Fruit fly (Drosophila melanogaster) whole organism, wandering third instar larva: Measurements from ENCODE around the gene CG34432.

Experiments
- Abd-B ChIP-seq: fragments of >200 bp; optimal IDR thresholded peaks from 2 replicates; lab custom pipeline; 2017; ENCODE audit warnings: missing biosample characterization, missing genetic modification characterization
- CG32264 ChIP-seq: fragments of 200-800 bp; sonication (Bioruptor generic); optimal IDR thresholded peaks from 2 replicates; lab custom pipeline; 2016; ENCODE audit warnings: missing biosample characterization, missing genetic modification characterization
- CG9705 ChIP-seq: fragments of 200-800 bp; sonication (Bioruptor generic); optimal IDR thresholded peaks from 2 replicates; lab custom pipeline; 2018; ENCODE audit warnings: missing biosample characterization, mild to moderate bottlenecking, missing genetic modification characterization
- CrebA ChIP-seq: fragments of 200-800 bp; sonication (Bioruptor generic); optimal IDR thresholded peaks from 2 replicates; lab custom pipeline; 2016; ENCODE audit warnings: missing biosample characterization, mild to moderate bottlenecking, missing genetic modification characterization, borderline replicate concordance
- Dfd ChIP-seq: fragments of >200 bp; optimal IDR thresholded peaks from 2 replicates; lab custom pipeline; 2017; ENCODE audit warnings: missing biosample characterization, missing genetic modification characterization
- Dif ChIP-seq: fragments of 200-275, 200-300 bp; sonication (Bioruptor generic); optimal IDR thresholded peaks from 2 replicates; lab custom pipeline; 2018; ENCODE audit warnings: missing biosample characterization, missing genetic modification characterization; ENCODE audit not compliant: partially characterized antibody
- GATAd ChIP-seq: sonication (Bioruptor generic); optimal IDR thresholded peaks from 2 replicates; lab custom pipeline; 2016; ENCODE audit warnings: missing biosample characterization, missing genetic modification characterization
- HLH106 ChIP-seq: fragments of 200-800 bp; optimal IDR thresholded peaks from 3 replicates; lab custom pipeline; 2019; ENCODE audit warnings: missing biosample characterization, mild to moderate bottlenecking, missing genetic modification characterization, moderate library complexity
- Hnf4 ChIP-seq: fragments of 200-800 bp; sonication (Bioruptor generic); optimal IDR thresholded peaks from 2 replicates; lab custom pipeline; 2016; ENCODE audit warnings: missing biosample characterization, mild to moderate bottlenecking, missing genetic modification characterization
- Hr78 ChIP-seq: fragments of >200 bp; optimal IDR thresholded peaks from 2 replicates; lab custom pipeline; 2017; ENCODE audit warnings: missing biosample characterization, missing genetic modification characterization
- Hr83 ChIP-seq: fragments of 200-300 bp; sonication (Bioruptor generic); optimal IDR thresholded peaks from 2 replicates; lab custom pipeline; 2016; ENCODE audit warnings: missing biosample characterization, mild to moderate bottlenecking, missing genetic modification characterization, moderate library complexity; ENCODE audit not compliant: poor library complexity, severe bottlenecking
- Jra ChIP-seq: sonication (Bioruptor generic); optimal IDR thresholded peaks from 2 replicates; lab custom pipeline; 2016; ENCODE audit warnings: missing biosample characterization, missing genetic modification characterization
- Mio ChIP-seq: sonication (Bioruptor generic); optimal IDR thresholded peaks from 2 replicates; lab custom pipeline; 2016; ENCODE audit warnings: missing biosample characterization, missing genetic modification characterization
- Myc ChIP-seq: fragments of >200 bp; optimal IDR thresholded peaks from 2 replicates; lab custom pipeline; 2017
- N ChIP-seq: fragments of >200 bp; optimal IDR thresholded peaks from 2 replicates; lab custom pipeline; 2018; ENCODE audit warnings: missing biosample characterization, missing external identifiers, missing genetic modification characterization
- OdsH ChIP-seq: fragments of 200-800 bp; sonication (Bioruptor generic); optimal IDR thresholded peaks from 2 replicates; lab custom pipeline; 2016; ENCODE audit warnings: missing biosample characterization, mild to moderate bottlenecking, missing genetic modification characterization
- Rel ChIP-seq, 2 experiments: fragments of 200-800 bp; sonication (Bioruptor generic) in 1 of 2; optimal IDR thresholded peaks; 2 replicates in 1 of 2; 3 replicates in 1 of 2; lab custom pipeline; 2016 to 2019; ENCODE audit warnings: mild to moderate bottlenecking in 2 of 2, missing biosample characterization in 2 of 2, missing genetic modification characterization in 2 of 2, moderate library complexity in 1 of 2
- Sp1 ChIP-seq: fragments of 200-800 bp; sonication (Bioruptor generic); optimal IDR thresholded peaks from 3 replicates; lab custom pipeline; 2019; ENCODE audit warnings: missing biosample characterization, mild to moderate bottlenecking, missing genetic modification characterization, moderate library complexity
- Vsx2 ChIP-seq: fragments of 200-300, 225-300 bp; sonication (Bioruptor generic); optimal IDR thresholded peaks from 2 replicates; lab custom pipeline; 2018; ENCODE audit warnings: missing biosample characterization, missing genetic modification characterization; ENCODE audit not compliant: partially characterized antibody
- br ChIP-seq: fragments of 200-800 bp; sonication (Bioruptor generic); optimal IDR thresholded peaks from 2 replicates; lab custom pipeline; 2016; ENCODE audit warnings: missing biosample characterization, missing genetic modification characterization
- brk ChIP-seq: fragments of 200-800 bp; sonication (Bioruptor generic); optimal IDR thresholded peaks from 2 replicates; lab custom pipeline; 2016; ENCODE audit warnings: missing biosample characterization, mild to moderate bottlenecking, missing genetic modification characterization
- dl ChIP-seq, 2 experiments: fragments of 175-275, 200-275 bp in 1 of 2; fragments of 200-275 bp in 1 of 2; sonication (Bioruptor generic); optimal IDR thresholded peaks; lab custom pipeline; 2018; ENCODE audit warnings: mild to moderate bottlenecking in 2 of 2, missing biosample characterization in 2 of 2, missing genetic modification characterization in 2 of 2, moderate library complexity in 2 of 2; ENCODE audit not compliant: partially characterized antibody in 2 of 2, insufficient read depth in 1 of 2
- dmrt93B ChIP-seq: fragments of 200-800 bp; sonication (Bioruptor generic); optimal IDR thresholded peaks from 2 replicates; lab custom pipeline; 2018; ENCODE audit warnings: missing biosample characterization, mild to moderate bottlenecking, missing genetic modification characterization
- dsf ChIP-seq: sonication (Bioruptor generic); optimal IDR thresholded peaks from 2 replicates; lab custom pipeline; 2016; ENCODE audit warnings: missing biosample characterization, missing genetic modification characterization, borderline replicate concordance
- ey ChIP-seq: fragments of 200-800 bp; sonication (Bioruptor generic); optimal IDR thresholded peaks from 2 replicates; lab custom pipeline; 2016; ENCODE audit warnings: missing biosample characterization, missing genetic modification characterization
- foxo ChIP-seq, 2 experiments: fragments of 200-800 bp; sonication (Bioruptor generic); optimal IDR thresholded peaks; 2 replicates in 1 of 2; 3 replicates in 1 of 2; lab custom pipeline; 2016 to 2017; ENCODE audit warnings: missing biosample characterization in 2 of 2, missing genetic modification characterization in 2 of 2
- fru ChIP-seq: fragments of 200-800 bp; sonication (Bioruptor generic); optimal IDR thresholded peaks from 3 replicates; lab custom pipeline; 2016; ENCODE audit warnings: missing biosample characterization, mild to moderate bottlenecking, missing genetic modification characterization
- h ChIP-seq: fragments of 200-800 bp; sonication (Bioruptor generic); optimal IDR thresholded peaks from 3 replicates; lab custom pipeline; 2016; ENCODE audit warnings: missing biosample characterization, mild to moderate bottlenecking, missing genetic modification characterization
- jim ChIP-seq: fragments of 175-275, 200-325 bp; sonication (Bioruptor generic); optimal IDR thresholded peaks from 2 replicates; lab custom pipeline; 2016; ENCODE audit warnings: missing biosample characterization, mild to moderate bottlenecking, missing genetic modification characterization
- lola ChIP-seq: fragments of >200 bp; optimal IDR thresholded peaks from 2 replicates; lab custom pipeline; 2017; ENCODE audit warnings: missing biosample characterization, missing genetic modification characterization
- pan ChIP-seq: fragments of >200 bp; optimal IDR thresholded peaks from 2 replicates; lab custom pipeline; 2017
- psq ChIP-seq: fragments of 200-800 bp; sonication (Bioruptor generic); optimal IDR thresholded peaks from 3 replicates; lab custom pipeline; 2017; ENCODE audit warnings: missing biosample characterization, mild to moderate bottlenecking, missing genetic modification characterization, moderate library complexity
- rgr ChIP-seq: fragments of 200-800 bp; sonication (Bioruptor generic); optimal IDR thresholded peaks from 3 replicates; lab custom pipeline; 2016; ENCODE audit warnings: missing biosample characterization, mild to moderate bottlenecking, missing genetic modification characterization
- sage ChIP-seq: fragments of 200-800 bp; sonication (Bioruptor generic); optimal IDR thresholded peaks from 2 replicates; lab custom pipeline; 2016; ENCODE audit warnings: missing biosample characterization, mild to moderate bottlenecking, missing genetic modification characterization
- sv ChIP-seq: fragments of 200-800 bp; sonication (Bioruptor generic); optimal IDR thresholded peaks from 3 replicates; lab custom pipeline; 2016; ENCODE audit warnings: missing biosample characterization, missing genetic modification characterization
- tai ChIP-seq: sonication (Bioruptor generic); optimal IDR thresholded peaks from 2 replicates; lab custom pipeline; 2016; ENCODE audit warnings: missing biosample characterization, missing genetic modification characterization
- usp ChIP-seq: fragments of >200 bp; optimal IDR thresholded peaks from 2 replicates; lab custom pipeline; 2017; ENCODE audit warnings: missing biosample characterization, missing genetic modification characterization
- woc ChIP-seq: sonication (Bioruptor generic); optimal IDR thresholded peaks from 2 replicates; lab custom pipeline; 2016; ENCODE audit warnings: missing biosample characterization, mild to moderate bottlenecking, missing genetic modification characterization

CG34432 gene

dm6 chr3R:30601440-30602256, 47.3 kb upstream of the CG34432 start, which contains the start of the genes CG2246 and CG31021:
Gene CG2246 (minus strand): TSS chr3R:30601489.
Gene CG31021 (plus strand): TSS chr3R:30602206.
- TF ChIP-seq jim (no peak), psq (no peak), CG32264 (GFP tag; lab: Kevin White, UChicago) (no peak), brk (GFP tag; lab: Kevin White, UChicago) (peak; percentile 10), ey (peak; percentile 29), Hnf4 (no peak), fru (GFP tag; lab: Kevin White, UChicago) (peak; percentile 74), N (GFP tag; lab: Kevin White, UChicago) (no peak), Mio (no peak), h (GFP tag; lab: Kevin White, UChicago) (peak; percentile 54), dl (GFP tag; optimal IDR thresholded peaks at IDR 0.05; lab: Kevin White, UChicago; ENCODE audit: insufficient read depth in 1 of 2, partially characterized antibody in 2 of 2) (no peak), Myc (lab: Kevin White, UChicago) (no peak), pan (lab: Kevin White, UChicago) (no peak), Rel (GFP tag; optimal IDR thresholded peaks at IDR 0.05; lab: Kevin White, UChicago) (no peak), Rel (tag; optimal IDR thresholded peaks at IDR 0.05; lab: Kevin White, UChicago) (no peak), CG9705 (GFP tag; lab: Kevin White, UChicago) (peak; percentile 22), sv (GFP tag; lab: Kevin White, UChicago) (peak; percentile 74), Dfd (GFP tag; lab: Kevin White, UChicago) (no peak), br (GFP tag; lab: Kevin White, UChicago) (peak; percentile 31), Abd-B (no peak), Vsx2 (GFP tag; lab: Kevin White, UChicago) (no peak), GATAd (peak; percentile 19), rgr (GFP tag; lab: Kevin White, UChicago) (peak; percentile 49), lola (GFP tag; lab: Kevin White, UChicago) (no peak), Jra (GFP tag; lab: Kevin White, UChicago) (peak; percentile 42), HLH106 (tag; lab: Kevin White, UChicago) (peak; percentile 32), CrebA (GFP tag; lab: Kevin White, UChicago) (no peak), dsf (GFP tag; lab: Kevin White, UChicago) (peak; percentile 17), sage (GFP tag; lab: Kevin White, UChicago) (no peak), OdsH (GFP tag; lab: Kevin White, UChicago) (peak; percentile 1), Sp1 (GFP tag; lab: Kevin White, UChicago) (no peak), Hr83 (no peak), woc (peak; percentile 43), usp (GFP tag; lab: Kevin White, UChicago) (no peak), tai (GFP tag; lab: Kevin White, UChicago) (peak; percentile 1), Dif (GFP tag; lab: Kevin White, UChicago) (no peak), Hr78 (GFP tag; lab: Kevin White, UChicago) (no peak), foxo (GFP tag; optimal IDR thresholded peaks at IDR 0.05; lab: Kevin White, UChicago) (peak in 1 of 2 experiments; percentile 62), dmrt93B (peak; percentile 2)
- TF ChIP-seq, all 38 proteins: peak for 17

- TF ChIP-seq foxo (GFP tag; optimal IDR thresholded peaks at IDR 0.05; lab: Kevin White, UChicago) (no peak), psq (no peak), woc (no peak), GATAd (no peak), dl (GFP tag; optimal IDR thresholded peaks at IDR 0.05; lab: Kevin White, UChicago; ENCODE audit: insufficient read depth in 1 of 2, partially characterized antibody in 2 of 2) (no peak), CG9705 (GFP tag; lab: Kevin White, UChicago) (no peak), Dif (GFP tag; lab: Kevin White, UChicago) (no peak), Vsx2 (GFP tag; lab: Kevin White, UChicago) (no peak), jim (no peak), Mio (no peak), Hr83 (no peak)
- TF ChIP-seq, all 38 proteins: peak for 0
These were observed 45.1 kb upstream of the CG34432 start, which contains the start of gene PH4alphaNE3 for dm6 chr3R:30603881-30604280. Gene PH4alphaNE3 (plus strand): TSS chr3R:30604181.
